Worm (Caenorhabditis elegans) whole organism, L2 larva: ENCODE data around the gene irld-14.

ENCODE experiments used
- C34F6.9 ChIP-seq: fragments of 150-350 bp; optimal IDR thresholded peaks from 2 replicates; lab custom pipeline; 2014; ENCODE audit warnings: missing biosample characterization, missing genetic modification characterization
- F13H6.1 ChIP-seq: sonication (generic microtip); optimal IDR thresholded peaks from 2 replicates; lab custom pipeline; 2016; ENCODE audit warnings: missing genetic modification characterization, missing compliant biosample characterization
- R02D3.7 ChIP-seq: fragments of 150-350 bp; optimal IDR thresholded peaks from 2 replicates; lab custom pipeline; 2014; ENCODE audit warnings: missing biosample characterization, missing genetic modification characterization
- Y55F3AM.14 ChIP-seq: fragments of 200-800 bp; sonication (Bioruptor generic); optimal IDR thresholded peaks from 2 replicates; lab custom pipeline; 2018; ENCODE audit warnings: mild to moderate bottlenecking, missing genetic modification characterization, missing compliant biosample characterization
- aly-2 ChIP-seq: fragments of 150-350 bp; optimal IDR thresholded peaks from 2 replicates; lab custom pipeline; 2014; ENCODE audit warnings: missing biosample characterization, missing genetic modification characterization
- ama-1 ChIP-seq: fragments of 150-350 bp; optimal IDR thresholded peaks from 2 replicates; lab custom pipeline; 2018; ENCODE audit warnings: inconsistent platforms
- ceh-16 ChIP-seq: fragments of 150-350 bp; optimal IDR thresholded peaks from 2 replicates; lab custom pipeline; 2014; ENCODE audit warnings: missing biosample characterization, missing genetic modification characterization
- ceh-82 ChIP-seq: fragments of 150-350 bp; optimal IDR thresholded peaks from 2 replicates; lab custom pipeline; 2014; ENCODE audit warnings: missing biosample characterization, missing genetic modification characterization
- crh-2 ChIP-seq: sonication (generic microtip); optimal IDR thresholded peaks from 2 replicates; lab custom pipeline; 2017; ENCODE audit warnings: missing biosample characterization, missing genetic modification characterization
- dmd-4 ChIP-seq: sonication (generic microtip); optimal IDR thresholded peaks from 2 replicates; lab custom pipeline; 2017; ENCODE audit warnings: missing biosample characterization, missing genetic modification characterization
- egl-27 ChIP-seq: sonication (generic microtip); optimal IDR thresholded peaks from 3 replicates; lab custom pipeline; 2017; ENCODE audit warnings: missing biosample characterization, missing genetic modification reagents, missing genetic modification characterization
- elt-3 ChIP-seq: sonication (generic microtip); optimal IDR thresholded peaks from 2 replicates; lab custom pipeline; 2017; ENCODE audit warnings: missing biosample characterization, missing genetic modification characterization
- fos-1 ChIP-seq: fragments of 150-350 bp; optimal IDR thresholded peaks from 2 replicates; lab custom pipeline; 2014; ENCODE audit warnings: missing biosample characterization, missing genetic modification characterization
- gmeb-1 ChIP-seq: fragments of 150-350 bp; optimal IDR thresholded peaks from 2 replicates; lab custom pipeline; 2014; ENCODE audit warnings: missing biosample characterization, missing genetic modification characterization
- lin-11 ChIP-seq: fragments of 150-350 bp; sonication (generic microtip); optimal IDR thresholded peaks from 2 replicates; lab custom pipeline; 2014; ENCODE audit warnings: missing biosample characterization, missing genetic modification characterization, inconsistent platforms, mixed read lengths
- lin-13 ChIP-seq: fragments of 150-350 bp; optimal IDR thresholded peaks from 2 replicates; lab custom pipeline; 2014; ENCODE audit warnings: missing biosample characterization, missing genetic modification reagents, missing genetic modification characterization
- lsy-2 ChIP-seq, 2 experiments: fragments of 150-350 bp in 1 of 2; sonication (generic microtip) in 1 of 2; optimal IDR thresholded peaks; 2 replicates each; lab custom pipeline; 2014 to 2017; ENCODE audit warnings: missing biosample characterization in 2 of 2, missing genetic modification characterization in 2 of 2
- mab-5 ChIP-seq: fragments of 150-350 bp; optimal IDR thresholded peaks from 2 replicates; lab custom pipeline; 2014; ENCODE audit warnings: missing biosample characterization, missing genetic modification characterization
- mdl-1 ChIP-seq, 2 experiments: fragments of 150-350 bp in 1 of 2; sonication (generic microtip) in 1 of 2; optimal IDR thresholded peaks; 2 replicates each; lab custom pipeline; 2017; ENCODE audit warnings: missing biosample characterization in 2 of 2, missing genetic modification characterization in 2 of 2
- nhr-10 ChIP-seq: sonication (generic microtip); optimal IDR thresholded peaks from 2 replicates; lab custom pipeline; 2017; ENCODE audit warnings: missing biosample characterization, missing genetic modification characterization
- nhr-11 ChIP-seq: fragments of 150-350 bp; optimal IDR thresholded peaks from 2 replicates; lab custom pipeline; 2014; ENCODE audit warnings: missing biosample characterization, missing genetic modification characterization
- nhr-12 ChIP-seq: fragments of 150-350 bp; optimal IDR thresholded peaks from 2 replicates; lab custom pipeline; 2014; ENCODE audit warnings: missing biosample characterization, missing genetic modification characterization
- nhr-129 ChIP-seq: fragments of 150-350 bp; optimal IDR thresholded peaks from 2 replicates; lab custom pipeline; 2014; ENCODE audit warnings: missing biosample characterization, missing genetic modification characterization
- nhr-21 ChIP-seq: fragments of 150-350 bp; optimal IDR thresholded peaks from 2 replicates; lab custom pipeline; 2014; ENCODE audit warnings: missing biosample characterization, missing genetic modification characterization
- nhr-23 ChIP-seq: fragments of 150-350 bp; optimal IDR thresholded peaks from 2 replicates; lab custom pipeline; 2014; ENCODE audit warnings: missing biosample characterization, missing genetic modification reagents, missing genetic modification characterization
- nhr-237 ChIP-seq: fragments of 150-350 bp; optimal IDR thresholded peaks from 2 replicates; lab custom pipeline; 2014; ENCODE audit warnings: missing biosample characterization, missing genetic modification characterization
- nhr-25 ChIP-seq: fragments of 150-350 bp; sonication (generic microtip); optimal IDR thresholded peaks from 3 replicates; lab custom pipeline; 2014; ENCODE audit warnings: missing biosample characterization, missing genetic modification characterization
- nhr-6 ChIP-seq: fragments of 150-350 bp; optimal IDR thresholded peaks from 2 replicates; lab custom pipeline; 2014; ENCODE audit warnings: missing biosample characterization, missing genetic modification characterization
- nhr-77 ChIP-seq: fragments of 150-350 bp; optimal IDR thresholded peaks from 2 replicates; lab custom pipeline; 2014; ENCODE audit warnings: missing biosample characterization, missing genetic modification characterization
- peb-1 ChIP-seq: fragments of 150-350 bp; optimal IDR thresholded peaks from 2 replicates; lab custom pipeline; 2014; ENCODE audit warnings: missing biosample characterization, missing genetic modification characterization
- sem-4 ChIP-seq: fragments of 150-350 bp; optimal IDR thresholded peaks from 2 replicates; lab custom pipeline; 2014; ENCODE audit warnings: missing biosample characterization, missing genetic modification reagents, missing genetic modification characterization
- skn-1 ChIP-seq: sonication (generic microtip); optimal IDR thresholded peaks from 2 replicates; lab custom pipeline; 2017; ENCODE audit warnings: missing biosample characterization, missing genetic modification characterization
- sma-9 ChIP-seq, 2 experiments: fragments of 150-350 bp in 1 of 2; sonication (generic microtip) in 1 of 2; optimal IDR thresholded peaks; 2 replicates each; lab custom pipeline; 2014 to 2016; ENCODE audit warnings: missing genetic modification characterization in 2 of 2, mild to moderate bottlenecking in 1 of 2, missing biosample characterization in 1 of 2, missing compliant biosample characterization in 1 of 2, missing genetic modification reagents in 1 of 2, moderate library complexity in 1 of 2
- snpc-4 ChIP-seq: fragments of 150-350 bp; optimal IDR thresholded peaks from 2 replicates; lab custom pipeline; 2014; ENCODE audit warnings: missing biosample characterization, missing genetic modification characterization
- unc-39 ChIP-seq: fragments of 150-350 bp; optimal IDR thresholded peaks from 2 replicates; lab custom pipeline; 2014; ENCODE audit warnings: missing biosample characterization, missing genetic modification characterization
- unc-55 ChIP-seq: fragments of 150-350 bp; sonication (generic microtip); optimal IDR thresholded peaks from 3 replicates; lab custom pipeline; 2014; ENCODE audit warnings: missing biosample characterization, missing genetic modification reagents, missing genetic modification characterization
- unc-62 ChIP-seq: fragments of 150-350 bp; optimal IDR thresholded peaks from 2 replicates; lab custom pipeline; 2014; ENCODE audit warnings: missing biosample characterization, missing genetic modification reagents, missing genetic modification characterization
- zag-1 ChIP-seq: fragments of 150-350 bp; optimal IDR thresholded peaks from 2 replicates; lab custom pipeline; 2014; ENCODE audit warnings: missing biosample characterization, missing genetic modification characterization
- ztf-1 ChIP-seq: fragments of 200-800 bp; sonication (Bioruptor generic); conservative IDR thresholded peaks from 2 replicates; pipeline ENCODE4 v1.3.6; 2022; ENCODE audit warnings: missing genetic modification characterization, missing compliant biosample characterization

Gene irld-14

DNA sequence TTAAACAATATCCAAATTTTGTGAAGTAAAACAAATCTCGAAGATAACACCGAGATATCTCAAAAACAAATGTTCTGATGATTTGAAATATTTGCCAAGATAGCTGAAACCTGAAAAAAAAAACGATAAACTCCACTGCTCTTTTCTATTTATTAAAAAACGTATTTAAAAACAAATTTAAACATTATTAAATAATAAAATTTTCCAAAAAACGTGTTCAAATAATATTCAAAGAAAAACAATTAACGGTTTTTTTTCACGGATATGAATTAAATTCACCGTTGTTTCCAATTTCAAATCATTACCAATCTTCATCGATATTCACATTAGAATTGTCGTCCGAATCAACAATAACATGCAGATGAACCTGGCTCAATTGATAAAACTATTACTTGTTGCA lies at the start of gene irld-14:
Gene irld-14, plus strand, starts transcription at position 301 of the 400 bp plus-strand sequence.
- TF ChIP-seq mab-5 (tag; lab: Kevin White, UChicago) (no peak), sem-4 (tag; lab: Kevin White, UChicago) (no peak), lsy-2 (tag; optimal IDR thresholded peaks at IDR 0.05; lab: Kevin White, UChicago) (no peak), nhr-77 (tag; lab: Kevin White, UChicago) (no peak), Y55F3AM.14 (GFP tag; lab: Kevin White, UChicago) (no peak), fos-1 (tag; lab: Kevin White, UChicago) (no peak), unc-62 (GFP tag; lab: Kevin White, UChicago) (no peak), elt-3 (tag; lab: Kevin White, UChicago) (no peak), unc-39 (no peak), F13H6.1 (tag; lab: Kevin White, UChicago) (no peak), R02D3.7 (tag; lab: Kevin White, UChicago) (no peak), nhr-237 (tag; lab: Kevin White, UChicago) (no peak), mdl-1 (tag; optimal IDR thresholded peaks at IDR 0.05; lab: Kevin White, UChicago) (no peak), nhr-12 (tag; lab: Kevin White, UChicago) (no peak), unc-55 (GFP tag; lab: Kevin White, UChicago) (no peak), dmd-4 (tag; lab: Kevin White, UChicago) (no peak), nhr-11 (tag; lab: Kevin White, UChicago) (no peak), zag-1 (no peak)

DNA sequence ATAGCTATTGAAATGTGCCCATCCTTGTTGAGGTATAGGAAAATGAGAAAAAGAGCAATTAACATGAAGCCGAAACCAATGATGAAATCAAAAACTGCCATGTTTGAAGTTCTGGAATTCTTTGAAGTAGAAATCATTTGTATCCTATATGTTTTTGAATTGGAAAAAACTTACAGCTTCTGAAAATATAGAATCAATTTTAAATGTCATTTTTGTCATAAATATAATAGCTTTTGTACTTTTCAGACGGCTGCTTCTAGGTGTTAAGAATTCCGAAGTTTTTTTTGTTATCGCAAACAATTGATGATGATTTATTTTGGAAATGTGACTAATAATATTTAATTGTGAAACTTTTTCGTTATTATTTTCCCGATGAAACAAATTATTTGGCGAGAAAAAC lies 49.3 kb upstream of the irld-14 start, which contains the start of gene C30G7.4:
Gene C30G7.4, minus strand, starts transcription at position 101 of the 400 bp plus-strand sequence.
- TF ChIP-seq unc-39 (no peak), ceh-82 (tag; lab: Kevin White, UChicago) (no peak), lin-11 (tag; lab: Kevin White, UChicago) (no peak), nhr-10 (tag; lab: Kevin White, UChicago) (no peak), nhr-11 (tag; lab: Kevin White, UChicago) (no peak), aly-2 (tag; lab: Kevin White, UChicago) (no peak), egl-27 (tag; lab: Kevin White, UChicago) (no peak), lsy-2 (tag; optimal IDR thresholded peaks at IDR 0.05; lab: Kevin White, UChicago) (no peak), crh-2 (tag; lab: Kevin White, UChicago) (no peak), sma-9 (GFP tag; optimal IDR thresholded peaks at IDR 0.05; lab: Kevin White, UChicago) (no peak), sma-9 (tag; optimal IDR thresholded peaks at IDR 0.05; lab: Kevin White, UChicago) (no peak), snpc-4 (no peak), mdl-1 (tag; optimal IDR thresholded peaks at IDR 0.05; lab: Kevin White, UChicago) (no peak), skn-1 (tag; lab: Kevin White, UChicago) (no peak), nhr-6 (no peak), nhr-23 (tag; lab: Kevin White, UChicago) (no peak), gmeb-1 (tag; lab: Kevin White, UChicago) (no peak), dmd-4 (tag; lab: Kevin White, UChicago) (no peak), ztf-1 (GFP tag; lab: Robert Waterston, UW) (no peak), mab-5 (tag; lab: Kevin White, UChicago) (no peak), nhr-21 (no peak)

DNA sequence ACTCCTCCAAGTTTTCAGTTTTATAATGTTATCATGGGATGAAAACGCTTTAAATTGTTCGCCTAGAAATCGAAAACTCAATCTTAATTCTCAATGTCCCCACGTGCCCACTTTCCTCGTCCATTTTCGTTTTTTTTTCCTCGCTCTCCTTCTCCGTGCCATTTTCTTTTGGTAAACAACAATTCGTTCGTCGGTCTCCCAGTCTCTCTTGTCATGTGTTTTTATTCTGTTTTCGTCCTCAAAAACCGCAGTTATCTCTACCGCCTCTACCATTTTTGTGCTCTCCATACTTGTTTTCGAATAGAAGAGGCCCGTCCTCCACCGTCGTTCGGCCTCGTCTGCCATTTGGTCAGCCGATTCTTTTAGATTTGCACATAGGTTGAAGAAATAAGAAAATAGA lies 47.8 kb upstream of the irld-14 start:
- no peak for TF ChIP-seq nhr-25 (tag; lab: Kevin White, UChicago)
- no peak for TF ChIP-seq snpc-4
- no peak for TF ChIP-seq crh-2 (tag; lab: Kevin White, UChicago)
- TF ChIP-seq nhr-129 (tag; lab: Kevin White, UChicago) = peak; percentile 83
- TF ChIP-seq lin-13 (GFP tag; lab: Kevin White, UChicago) = no peak
- no peak for TF ChIP-seq F13H6.1 (tag; lab: Kevin White, UChicago)
- no peak for TF ChIP-seq peb-1 (tag; lab: Kevin White, UChicago)
- peak; percentile 43 for TF ChIP-seq lin-11 (tag; lab: Kevin White, UChicago)
- TF ChIP-seq nhr-77 (tag; lab: Kevin White, UChicago) = no peak
- TF ChIP-seq C34F6.9 (tag; lab: Kevin White, UChicago) = peak; percentile 49
- TF ChIP-seq ztf-1 (GFP tag; lab: Robert Waterston, UW) = no peak
- TF ChIP-seq ama-1 = peak; percentile 17
- TF ChIP-seq ceh-16 (tag; lab: Kevin White, UChicago) = no peak
- TF ChIP-seq nhr-10 (tag; lab: Kevin White, UChicago) = no peak
